Fruit fly (Drosophila melanogaster): ENCODE data around the gene Sdic3.

DNA sequence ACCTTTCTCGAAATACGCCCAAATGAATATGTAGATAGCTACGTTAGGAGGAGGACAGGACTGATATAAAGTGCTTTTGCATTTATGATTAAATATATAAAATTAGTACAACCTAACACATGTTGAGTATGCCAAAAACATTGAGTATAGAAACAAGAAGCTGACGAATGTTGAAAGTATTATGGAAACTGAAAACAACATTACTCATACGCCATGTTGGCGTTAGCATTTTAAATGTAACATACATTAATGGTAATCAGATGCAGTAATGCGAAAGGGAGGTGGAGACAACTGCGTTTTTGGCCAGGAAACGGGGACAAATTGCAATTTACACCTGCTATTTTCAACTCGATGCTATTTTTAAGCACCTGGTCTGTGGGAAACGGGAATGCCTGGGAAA, 35.5 kb downstream of the Sdic3 start:
- TF ChIP-seq pan (optimal IDR thresholded peaks at IDR 0.05) (no peak), CG8478 (optimal IDR thresholded peaks at IDR 0.05) (no peak), usp (GFP tag; optimal IDR thresholded peaks at IDR 0.05) (no peak), psq (optimal IDR thresholded peaks at IDR 0.05) (no peak)

All from whole organism.